ENCODE assay signal across 2 worm cellular contexts in the genomic region with DNA sequence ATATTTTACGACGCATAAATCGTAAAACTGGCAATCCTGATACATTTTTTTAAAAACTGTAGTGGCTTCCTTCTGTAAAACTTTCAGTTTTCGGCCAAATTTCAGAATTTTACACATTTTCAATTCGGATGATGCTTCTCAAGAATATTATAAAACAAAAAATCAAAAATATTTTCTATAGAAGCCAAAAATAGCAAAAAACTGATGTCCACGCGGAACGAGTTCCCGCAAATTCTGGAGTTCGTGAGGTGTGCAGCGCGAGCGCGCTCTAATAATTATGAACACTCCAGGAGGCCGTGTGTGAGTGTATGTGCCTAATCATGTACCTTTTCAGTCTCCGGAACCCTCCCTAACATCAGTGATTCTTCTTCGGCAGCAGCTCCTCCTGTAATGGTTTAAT.
TF ChIP-seq lines count a peak whose summit lies in the region.

A gene (plus strand): TSS at position 301 of the 400 bp plus-strand sequence.

TF ChIP-seq in whole organism, L1 larva, 84 proteins besides CTCF, POLR2A, EP300 and RAD21:
- TF ChIP-seq ets-5 (GFP tag; IDR thresholded peaks at IDR 0.05; lab: Robert Waterston, UW) (no peak), nhr-85 (tag; lab: Kevin White, UChicago) (peak; percentile 5)
TF ChIP-seq in whole organism, L1 larva: peak in this region for 1.

TF ChIP-seq in whole organism, late embryonic, 69 proteins besides CTCF, POLR2A, EP300 and RAD21:
- peak; percentile 28 for TF ChIP-seq tbx-2 (tag; optimal IDR thresholded peaks at IDR 0.05; lab: Kevin White, UChicago)
- no peak for TF ChIP-seq sdc-2 (tag; optimal IDR thresholded peaks at IDR 0.05; lab: Kevin White, UChicago)
